Fruit fly (Drosophila melanogaster): ENCODE results near the gene Kal1.
A peak's percentile ranks its signal among the peaks of the same experiment; 100 is the strongest.

Kal1 gene

DNA sequence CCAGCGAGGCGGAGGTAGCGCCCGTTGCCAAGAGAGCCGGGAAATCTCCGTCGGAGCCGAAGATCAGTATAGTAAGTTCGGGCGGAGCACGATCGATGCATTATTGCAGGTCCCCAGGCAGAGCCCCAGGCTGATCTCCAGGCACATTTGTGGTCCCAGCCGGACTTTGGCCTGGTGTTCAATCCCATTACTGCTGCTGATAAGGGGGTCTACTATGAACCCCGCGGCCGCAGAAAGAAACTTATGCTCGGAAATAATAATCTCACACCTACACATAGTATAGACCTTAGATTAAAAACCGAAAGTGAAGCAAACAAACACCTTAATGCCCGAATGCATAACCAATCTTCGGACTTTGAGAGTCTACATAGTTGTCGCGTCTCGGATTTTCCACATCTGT, 24.2 kb upstream of the Kal1 start:
- TF ChIP-seq Hr96 (GFP tag; optimal IDR thresholded peaks at IDR 0.05), result no peak
- TF ChIP-seq Mnt (GFP tag; optimal IDR thresholded peaks at IDR 0.05), result no peak
- no peak for TF ChIP-seq cnc (optimal IDR thresholded peaks at IDR 0.05)
- TF ChIP-seq CG14711 (tag; optimal IDR thresholded peaks at IDR 0.05), result no peak

DNA sequence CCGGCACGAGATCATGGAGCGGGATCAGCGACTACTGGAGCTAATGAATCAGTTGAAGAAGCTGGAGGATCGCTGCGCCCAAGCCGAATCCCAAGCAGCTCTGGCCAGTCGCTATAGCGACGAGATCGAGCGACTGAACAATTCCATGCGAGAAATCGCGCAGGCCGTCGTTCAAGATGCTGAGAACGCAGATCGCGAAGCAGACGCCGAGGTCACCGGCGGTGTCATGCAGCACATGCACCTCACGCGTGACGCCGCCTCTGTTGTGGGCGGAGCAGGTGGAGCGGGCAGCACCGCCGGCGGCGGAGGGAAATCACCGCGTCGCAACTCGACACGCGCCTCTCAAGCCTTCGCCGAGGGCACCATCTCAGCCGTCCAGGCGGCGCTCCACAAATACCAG, 19.5 kb upstream of the Kal1 start:
- TF ChIP-seq toe (GFP tag; optimal IDR thresholded peaks at IDR 0.05) (no peak), Crg-1 (GFP tag; optimal IDR thresholded peaks at IDR 0.05) (no peak), pad (GFP tag; optimal IDR thresholded peaks at IDR 0.05) (no peak), bab1 (GFP tag; optimal IDR thresholded peaks at IDR 0.05) (no peak), CG5204 (GFP tag; optimal IDR thresholded peaks at IDR 0.05) (no peak), tj (GFP tag; optimal IDR thresholded peaks at IDR 0.05) (no peak), CG33017 (tag; optimal IDR thresholded peaks at IDR 0.05) (no peak)

DNA sequence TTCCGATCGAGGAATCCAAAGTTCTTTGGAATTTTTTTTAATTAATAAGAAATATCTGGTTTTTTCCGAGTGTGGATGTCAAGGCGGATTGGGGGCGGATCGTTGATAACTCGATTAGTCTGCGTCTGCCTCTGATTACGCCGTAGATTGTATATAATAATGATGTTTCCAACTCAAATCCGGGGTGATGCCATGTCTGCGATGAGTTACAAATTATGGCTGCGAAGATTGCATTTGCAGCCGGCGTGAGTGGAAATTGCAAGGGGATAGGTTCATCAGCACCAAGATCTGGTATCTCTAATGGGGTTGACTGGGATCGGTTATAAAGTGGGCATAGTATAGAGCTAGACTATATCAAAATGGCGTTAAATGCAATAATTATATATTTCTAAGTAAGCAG, 18.8 kb upstream of the Kal1 start:
- no peak for TF ChIP-seq Clk (GFP tag; optimal IDR thresholded peaks at IDR 0.05)
- TF ChIP-seq pad (GFP tag; optimal IDR thresholded peaks at IDR 0.05), result no peak
- no peak for TF ChIP-seq cnc (optimal IDR thresholded peaks at IDR 0.05)
- no peak for TF ChIP-seq ovo (GFP tag; optimal IDR thresholded peaks at IDR 0.05)
- TF ChIP-seq CG11617 (GFP tag; optimal IDR thresholded peaks at IDR 0.05), result no peak
- TF ChIP-seq Crg-1 (GFP tag; optimal IDR thresholded peaks at IDR 0.05), result no peak
- TF ChIP-seq CG1620 (GFP tag; optimal IDR thresholded peaks at IDR 0.05), result no peak
- TF ChIP-seq CG33017 (tag; optimal IDR thresholded peaks at IDR 0.05), result no peak
- TF ChIP-seq CG5204 (GFP tag; optimal IDR thresholded peaks at IDR 0.05), result no peak
- no peak for TF ChIP-seq toe (GFP tag; optimal IDR thresholded peaks at IDR 0.05)
- TF ChIP-seq Hr96 (GFP tag; optimal IDR thresholded peaks at IDR 0.05), result no peak
- no peak for TF ChIP-seq cic (GFP tag; optimal IDR thresholded peaks at IDR 0.05)
- TF ChIP-seq CG7101 (tag; optimal IDR thresholded peaks at IDR 0.05), result no peak
- TF ChIP-seq kay (GFP tag; ENCODE audit: borderline replicate concordance), result no peak
- TF ChIP-seq CG7045 (GFP tag; optimal IDR thresholded peaks at IDR 0.05), result no peak
- TF ChIP-seq bab1 (GFP tag; optimal IDR thresholded peaks at IDR 0.05), result no peak

DNA sequence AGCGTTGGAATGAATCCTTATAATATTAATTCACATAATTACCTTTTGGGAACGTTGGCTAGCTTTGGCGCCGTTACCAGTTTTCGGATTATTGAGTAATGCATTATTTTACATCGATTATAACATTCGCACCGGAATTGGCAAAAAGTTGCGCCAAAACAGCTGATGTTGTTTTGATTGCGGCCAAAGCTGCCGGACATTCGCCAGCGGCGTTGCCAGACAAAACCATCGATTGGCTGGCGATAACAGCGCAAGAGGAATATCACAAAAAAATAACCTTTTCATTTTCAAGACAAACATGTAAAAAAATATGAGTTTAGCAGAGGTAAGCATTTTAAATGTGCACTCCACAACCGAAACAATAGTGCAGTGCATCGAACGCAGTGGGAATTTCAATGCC, 11.1 kb upstream of the Kal1 start, which contains the start of the genes GatB and Tsc1:
Gene GatB (minus strand): TSS at position 176 of the 400 bp plus-strand sequence.
Gene Tsc1 (plus strand): TSS at position 228 of the 400 bp plus-strand sequence.
- no peak for TF ChIP-seq CG1620 (GFP tag; optimal IDR thresholded peaks at IDR 0.05)
- TF ChIP-seq Hr96 (GFP tag; optimal IDR thresholded peaks at IDR 0.05), result no peak
- TF ChIP-seq Crg-1 (GFP tag; optimal IDR thresholded peaks at IDR 0.05), result no peak
- TF ChIP-seq CG7101 (tag; optimal IDR thresholded peaks at IDR 0.05), result no peak
- no peak for TF ChIP-seq kay (GFP tag; ENCODE audit: borderline replicate concordance)
- TF ChIP-seq bab1 (GFP tag; optimal IDR thresholded peaks at IDR 0.05), result peak; percentile 62
- TF ChIP-seq tj (GFP tag; optimal IDR thresholded peaks at IDR 0.05), result peak; percentile 21
- no peak for TF ChIP-seq CG11617 (GFP tag; optimal IDR thresholded peaks at IDR 0.05)
- TF ChIP-seq cic (GFP tag; optimal IDR thresholded peaks at IDR 0.05), result peak; percentile 14

DNA sequence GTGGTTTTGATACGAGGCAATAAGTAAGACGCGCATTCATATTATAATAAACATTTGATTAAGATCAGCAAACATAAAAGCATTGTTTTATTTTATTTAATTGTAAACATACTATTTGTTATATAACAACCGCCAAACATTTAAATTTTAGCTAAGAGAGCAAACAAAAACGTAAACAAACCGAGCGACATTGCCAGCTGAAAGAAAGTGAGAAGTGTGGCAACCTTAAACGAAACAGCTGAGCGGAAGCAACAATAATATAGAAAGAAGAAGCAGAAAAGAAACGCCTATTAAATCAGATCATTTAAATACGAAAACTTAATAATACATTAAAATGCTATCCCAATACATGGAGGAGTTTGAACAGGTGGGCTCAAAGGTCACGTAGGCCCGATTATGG, 6.6 kb upstream of the Kal1 start, which contains the start of gene Sec10:
Gene Sec10 (plus strand): TSS at position 252 of the 400 bp plus-strand sequence.
- TF ChIP-seq CG14711 (tag; optimal IDR thresholded peaks at IDR 0.05) (no peak), bab1 (GFP tag; optimal IDR thresholded peaks at IDR 0.05) (peak; percentile 58), Clk (GFP tag; optimal IDR thresholded peaks at IDR 0.05) (no peak), Hr96 (GFP tag; optimal IDR thresholded peaks at IDR 0.05) (no peak), kay (GFP tag; ENCODE audit: borderline replicate concordance) (no peak), toe (GFP tag; optimal IDR thresholded peaks at IDR 0.05) (no peak), CG11617 (GFP tag; optimal IDR thresholded peaks at IDR 0.05) (no peak), CG5204 (GFP tag; optimal IDR thresholded peaks at IDR 0.05) (no peak), CG7101 (tag; optimal IDR thresholded peaks at IDR 0.05) (peak; percentile 23), CG33017 (tag; optimal IDR thresholded peaks at IDR 0.05) (peak; percentile 7)

DNA sequence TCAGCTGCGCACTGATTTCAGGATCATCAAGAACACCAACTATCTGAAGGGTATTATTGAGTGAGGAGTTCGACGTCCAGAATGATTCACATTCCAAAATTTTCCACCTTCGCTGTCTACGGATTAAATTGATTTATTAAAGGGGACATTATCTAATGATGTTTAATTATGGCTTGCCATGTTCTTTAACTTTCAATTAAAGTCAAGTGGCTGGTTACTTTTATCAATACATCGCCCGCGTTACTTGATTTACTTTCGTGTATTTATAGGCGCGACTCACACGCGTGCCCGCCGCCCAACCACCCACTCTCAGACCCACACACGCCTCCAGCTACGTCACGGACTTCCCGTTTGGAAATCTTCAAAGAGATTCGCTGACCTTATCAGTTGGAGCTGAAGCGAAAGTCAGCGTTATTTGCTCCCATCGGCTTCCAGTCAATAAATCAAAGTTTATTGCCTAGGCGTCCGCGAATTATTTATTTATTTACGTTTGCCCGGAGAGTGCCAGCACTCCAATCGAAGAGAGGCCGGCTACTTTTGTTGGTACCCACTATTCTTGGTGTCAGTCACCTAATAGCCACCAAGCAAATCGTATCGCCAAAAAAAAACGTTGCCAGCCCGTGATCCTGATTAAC, 3.8 kb upstream of the Kal1 start, which contains the start of gene Npc2f:
Gene Npc2f (plus strand): TSS at position 585 of the 635 bp plus-strand sequence.
- TF ChIP-seq cic (GFP tag; optimal IDR thresholded peaks at IDR 0.05) (peak; percentile 15), CG1620 (GFP tag; optimal IDR thresholded peaks at IDR 0.05) (no peak), kay (GFP tag; ENCODE audit: borderline replicate concordance) (peak; percentile 4), pad (GFP tag; optimal IDR thresholded peaks at IDR 0.05) (no peak), CG12768 (GFP tag; optimal IDR thresholded peaks at IDR 0.05) (peak; percentile 1)

DNA sequence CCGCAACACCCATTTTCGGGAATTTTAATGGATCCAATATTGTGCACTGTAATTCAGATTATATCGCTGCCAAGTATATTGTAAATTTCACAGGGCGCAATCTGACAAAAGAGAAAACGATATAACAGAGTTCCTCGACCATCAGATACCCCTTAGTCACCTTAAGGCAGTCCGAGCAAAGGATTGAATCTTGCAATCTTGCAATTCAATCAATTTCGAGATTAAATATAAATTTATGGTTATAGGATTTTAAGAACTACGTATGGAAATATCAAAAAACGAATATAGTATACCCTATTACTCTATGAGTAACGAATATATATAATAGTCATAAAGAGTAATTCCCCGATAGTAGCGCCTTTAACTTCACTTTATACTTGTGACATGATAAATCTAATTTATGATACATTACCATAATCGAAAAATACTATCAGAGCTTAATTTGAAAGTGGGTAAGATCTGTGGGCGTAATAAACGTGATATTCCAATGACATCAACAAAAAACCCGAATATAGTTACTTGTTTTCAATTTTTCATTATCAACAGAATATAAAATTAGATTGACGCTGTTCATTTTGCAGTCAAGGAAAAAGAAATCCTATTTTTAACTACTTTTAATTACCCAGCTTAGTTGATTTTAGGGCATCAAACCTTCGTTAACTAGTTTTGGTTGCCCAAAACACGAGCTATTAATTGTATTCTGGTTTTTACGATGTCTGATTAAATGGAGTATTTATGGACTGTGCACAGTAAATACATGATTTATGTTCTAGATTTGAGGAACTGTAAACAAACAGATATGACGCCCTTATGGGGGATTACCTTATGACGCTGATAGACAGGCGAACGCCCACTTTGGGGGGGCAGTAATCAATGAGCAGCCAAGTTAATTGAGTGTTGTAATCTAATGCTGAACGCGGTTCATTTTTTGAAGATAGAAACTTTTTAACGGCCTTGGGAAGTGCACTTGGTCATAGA, 2.4 kb upstream of the Kal1 start:
- TF ChIP-seq CG7101 (tag; optimal IDR thresholded peaks at IDR 0.05) (no peak), ovo (GFP tag; optimal IDR thresholded peaks at IDR 0.05) (no peak), pad (GFP tag; optimal IDR thresholded peaks at IDR 0.05) (no peak), cic (GFP tag; optimal IDR thresholded peaks at IDR 0.05) (peak; percentile 54), Clk (GFP tag; optimal IDR thresholded peaks at IDR 0.05) (no peak), tj (GFP tag; optimal IDR thresholded peaks at IDR 0.05) (no peak)

Measured in whole organism, adult.